Worm (Caenorhabditis elegans) whole organism, L4 larva: ENCODE results near the gene T19D2.3.

Experiments used
- F26F4.8 ChIP-seq: fragments of 200-800 bp; sonication (Bioruptor generic); conservative IDR thresholded peaks from 2 replicates; pipeline ENCODE4 v1.3.6; 2022; ENCODE audit warnings: missing genetic modification characterization, missing compliant biosample characterization
- F49E8.2 ChIP-seq: sonication (generic microtip); optimal IDR thresholded peaks from 2 replicates; lab custom pipeline; 2016; ENCODE audit warnings: missing compliant biosample characterization, mild to moderate bottlenecking, missing genetic modification characterization, borderline replicate concordance
- R02D3.7 ChIP-seq: fragments of 150-350 bp; sonication (generic microtip); optimal IDR thresholded peaks from 3 replicates; lab custom pipeline; 2014; ENCODE audit warnings: missing biosample characterization, missing genetic modification characterization
- T20F7.1 ChIP-seq: fragments of 200-800 bp; sonication (Bioruptor generic); optimal IDR thresholded peaks from 2 replicates; lab custom pipeline; 2018; ENCODE audit warnings: mild to moderate bottlenecking, missing genetic modification characterization, missing compliant biosample characterization
- Y105C5A.15 ChIP-seq: fragments of 200-800 bp; sonication (Bioruptor generic); IDR thresholded peaks from 2 replicates; pipeline ENCODE4 v1.3.6; 2022; ENCODE audit warnings: missing genetic modification characterization, missing compliant biosample characterization
- Y5F2A.4 ChIP-seq: fragments of 200-800 bp; sonication (Bioruptor generic); optimal IDR thresholded peaks from 2 replicates; lab custom pipeline; 2018; ENCODE audit warnings: mild to moderate bottlenecking, missing genetic modification characterization, missing compliant biosample characterization
- ZK337.2 ChIP-seq: fragments of 200-800 bp; sonication (Bioruptor generic); IDR thresholded peaks from 2 replicates; pipeline ENCODE4 v1.3.6; 2022; ENCODE audit warnings: missing genetic modification reagents, missing genetic modification characterization, missing compliant biosample characterization
- aha-1 ChIP-seq: fragments of 150-350 bp; peaks from one replicate; lab custom pipeline; 2014; ENCODE audit warnings: missing biosample characterization, missing genetic modification characterization
- arid-1 ChIP-seq: fragments of 200-800 bp; sonication (Bioruptor generic); conservative IDR thresholded peaks from 2 replicates; pipeline ENCODE4 v1.3.6; 2022; ENCODE audit warnings: missing genetic modification reagents, missing genetic modification characterization, missing compliant biosample characterization
- attf-4 ChIP-seq: sonication (generic microtip); optimal IDR thresholded peaks from 3 replicates; lab custom pipeline; 2017; ENCODE audit warnings: missing biosample characterization, missing genetic modification characterization
- ceh-32 ChIP-seq: sonication (generic microtip); optimal IDR thresholded peaks from 2 replicates; lab custom pipeline; 2016; ENCODE audit warnings: mild to moderate bottlenecking, missing genetic modification characterization, missing compliant biosample characterization; ENCODE audit not compliant: poor library complexity
- ceh-82 ChIP-seq: sonication (generic microtip); optimal IDR thresholded peaks from 2 replicates; lab custom pipeline; 2017; ENCODE audit warnings: missing biosample characterization, missing genetic modification characterization
- ces-1 ChIP-seq: fragments of 150-350 bp; sonication (generic microtip); optimal IDR thresholded peaks from 4 replicates; lab custom pipeline; 2014; ENCODE audit warnings: missing biosample characterization, missing genetic modification reagents, missing genetic modification characterization
- ctbp-1 ChIP-seq: fragments of 200-800 bp; sonication (Bioruptor generic); IDR thresholded peaks from 2 replicates; pipeline ENCODE4 v1.3.6; 2022; ENCODE audit warnings: missing genetic modification reagents, missing genetic modification characterization, missing compliant biosample characterization
- daf-12 ChIP-seq: fragments of 150-350 bp; optimal IDR thresholded peaks from 2 replicates; lab custom pipeline; 2014; ENCODE audit warnings: missing biosample characterization, missing genetic modification reagents, missing genetic modification characterization
- daf-16 ChIP-seq, 3 experiments: sonication (generic microtip); optimal IDR thresholded peaks; 2 replicates each; lab custom pipeline; 2016 to 2017; ENCODE audit warnings: missing genetic modification characterization in 3 of 3, missing genetic modification reagents in 3 of 3, mild to moderate bottlenecking in 2 of 3, missing compliant biosample characterization in 2 of 3, missing biosample characterization in 1 of 3, moderate library complexity in 1 of 3
- dmd-6 ChIP-seq: fragments of 200-800 bp; sonication (Bioruptor generic); IDR thresholded peaks from 2 replicates; pipeline ENCODE4 v1.3.6; 2022; ENCODE audit warnings: missing genetic modification reagents, missing genetic modification characterization, missing compliant biosample characterization
- dve-1 ChIP-seq: sonication (generic microtip); optimal IDR thresholded peaks from 2 replicates; lab custom pipeline; 2017; ENCODE audit warnings: antibody characterized with exemption, mild to moderate bottlenecking, missing genetic modification characterization, missing compliant biosample characterization; ENCODE audit not compliant: insufficient read depth
- egl-27 ChIP-seq: sonication (generic microtip); optimal IDR thresholded peaks from 3 replicates; lab custom pipeline; 2017; ENCODE audit warnings: missing biosample characterization, missing genetic modification reagents, missing genetic modification characterization
- fkh-10 ChIP-seq: fragments of 150-350 bp; optimal IDR thresholded peaks from 2 replicates; lab custom pipeline; 2014; ENCODE audit warnings: missing biosample characterization, missing genetic modification reagents, missing genetic modification characterization
- gei-8 ChIP-seq: fragments of 200-800 bp; sonication (Bioruptor generic); optimal IDR thresholded peaks from 2 replicates; lab custom pipeline; 2018; ENCODE audit warnings: mild to moderate bottlenecking, missing genetic modification characterization, missing compliant biosample characterization
- hif-1 ChIP-seq, 2 experiments: sonication (generic microtip); optimal IDR thresholded peaks; 2 replicates each; lab custom pipeline; 2016 to 2017; ENCODE audit warnings: missing compliant biosample characterization in 2 of 2, missing genetic modification characterization in 2 of 2, missing genetic modification reagents in 2 of 2, missing genotype in 2 of 2, mild to moderate bottlenecking in 1 of 2
- hlh-11 ChIP-seq: fragments of 200-800 bp; sonication (Bioruptor generic); optimal IDR thresholded peaks from 2 replicates; lab custom pipeline; 2018; ENCODE audit warnings: mild to moderate bottlenecking, missing genetic modification characterization, missing compliant biosample characterization
- hlh-30 ChIP-seq: sonication (generic microtip); optimal IDR thresholded peaks from 2 replicates; lab custom pipeline; 2017; ENCODE audit warnings: antibody characterized with exemption, mild to moderate bottlenecking, missing genetic modification characterization, missing compliant biosample characterization; ENCODE audit not compliant: insufficient read depth
- hmg-1.1 ChIP-seq: fragments of 200-800 bp; sonication (Bioruptor generic); IDR thresholded peaks from 2 replicates; pipeline ENCODE4 v1.3.6; 2022; ENCODE audit warnings: missing genetic modification reagents, missing genetic modification characterization, missing compliant biosample characterization
- lin-13 ChIP-seq: fragments of 150-350 bp; optimal IDR thresholded peaks from 2 replicates; lab custom pipeline; 2014; ENCODE audit warnings: missing biosample characterization, missing genetic modification reagents, missing genetic modification characterization
- lsy-2 ChIP-seq, 2 experiments: fragments of 150-350 bp in 1 of 2; sonication (generic microtip) in 1 of 2; optimal IDR thresholded peaks; 2 replicates each; lab custom pipeline; 2014 to 2017; ENCODE audit warnings: missing biosample characterization in 2 of 2, missing genetic modification characterization in 2 of 2
- mep-1 ChIP-seq: fragments of 150-350 bp; sonication (generic microtip); optimal IDR thresholded peaks from 3 replicates; lab custom pipeline; 2014; ENCODE audit warnings: missing biosample characterization, missing genetic modification characterization
- mxl-2 ChIP-seq: fragments of 200-800 bp; sonication (Bioruptor generic); conservative IDR thresholded peaks from 2 replicates; pipeline ENCODE4 v1.3.6; 2022; ENCODE audit warnings: missing genetic modification reagents, missing genetic modification characterization, missing compliant biosample characterization
- nhr-111 ChIP-seq: fragments of 200-800 bp; sonication (Bioruptor generic); optimal IDR thresholded peaks from 2 replicates; lab custom pipeline; 2018; ENCODE audit warnings: mild to moderate bottlenecking, missing genetic modification characterization, missing compliant biosample characterization
- nhr-237 ChIP-seq: sonication (generic microtip); optimal IDR thresholded peaks from 2 replicates; lab custom pipeline; 2017; ENCODE audit warnings: missing biosample characterization, missing genetic modification characterization
- nhr-28 ChIP-seq: fragments of 150-350 bp; optimal IDR thresholded peaks from 2 replicates; lab custom pipeline; 2014; ENCODE audit warnings: missing biosample characterization, missing genetic modification characterization
- nhr-41 ChIP-seq: fragments of 200-800 bp; sonication (Bioruptor generic); IDR thresholded peaks from 2 replicates; pipeline ENCODE4 v1.3.6; 2022; ENCODE audit warnings: missing genetic modification reagents, missing genetic modification characterization, missing compliant biosample characterization
- nhr-42 ChIP-seq: fragments of 200-800 bp; sonication (Bioruptor generic); IDR thresholded peaks from 2 replicates; pipeline ENCODE4 v1.3.6; 2022; ENCODE audit warnings: missing genetic modification characterization, missing compliant biosample characterization
- nhr-6 ChIP-seq: fragments of 150-350 bp; optimal IDR thresholded peaks from 2 replicates; lab custom pipeline; 2014; ENCODE audit warnings: missing biosample characterization, missing genetic modification characterization
- pha-4 ChIP-seq, 2 experiments: fragments of 150-350 bp in 1 of 2; fragments of 200-800 bp in 1 of 2; sonication (Bioruptor generic) in 1 of 2; IDR thresholded peaks in 1 of 2; optimal IDR thresholded peaks in 1 of 2; 2 replicates each; pipeline versions ENCODE4 v1.3.6 to Lab custom; 2014 to 2022; ENCODE audit warnings: missing genetic modification characterization in 2 of 2, missing genetic modification reagents in 2 of 2, missing biosample characterization in 1 of 2, missing compliant biosample characterization in 1 of 2
- pqm-1 ChIP-seq: sonication (generic microtip); optimal IDR thresholded peaks from 2 replicates; lab custom pipeline; 2017; ENCODE audit warnings: missing biosample characterization, missing genetic modification characterization
- rbr-2 ChIP-seq: sonication (generic microtip); optimal IDR thresholded peaks from 2 replicates; lab custom pipeline; 2016; ENCODE audit warnings: missing genotype, missing genetic modification characterization, missing compliant biosample characterization
- skn-1 ChIP-seq: fragments of 150-350 bp; optimal IDR thresholded peaks from 2 replicates; lab custom pipeline; 2014; ENCODE audit warnings: missing biosample characterization, missing genetic modification characterization
- spr-3 ChIP-seq: fragments of 200-800 bp; sonication (Bioruptor generic); optimal IDR thresholded peaks from 2 replicates; lab custom pipeline; 2018; ENCODE audit warnings: mild to moderate bottlenecking, missing genetic modification characterization, missing compliant biosample characterization
- tra-1 ChIP-seq: fragments of 200-800 bp; sonication (Bioruptor generic); IDR thresholded peaks from 2 replicates; pipeline ENCODE4 v1.3.6; 2022; ENCODE audit warnings: missing genetic modification reagents, missing genetic modification characterization, missing compliant biosample characterization
- unc-62 ChIP-seq, 3 experiments: fragments of 150-350 bp in 1 of 3; sonication (generic microtip); optimal IDR thresholded peaks in 2 of 3; peaks in 1 of 3; 1 replicate in 1 of 3; 2 replicates in 2 of 3; lab custom pipeline; 2014 to 2017; ENCODE audit warnings: missing biosample characterization in 3 of 3, missing genetic modification characterization in 3 of 3, missing genetic modification reagents in 3 of 3, missing genotype in 1 of 3
- zip-11 ChIP-seq: fragments of 200-800 bp; sonication (Bioruptor generic); IDR thresholded peaks from 2 replicates; pipeline ENCODE4 v1.3.6; 2022; ENCODE audit warnings: missing genetic modification characterization, missing compliant biosample characterization
- zip-2 ChIP-seq: fragments of 150-350 bp; optimal IDR thresholded peaks from 2 replicates; lab custom pipeline; 2014; ENCODE audit warnings: missing biosample characterization, missing genetic modification characterization
- ztf-11 ChIP-seq: fragments of 150-350 bp; optimal IDR thresholded peaks from 2 replicates; lab custom pipeline; 2014; ENCODE audit warnings: missing biosample characterization, missing genetic modification characterization

T19D2.3 gene

DNA sequence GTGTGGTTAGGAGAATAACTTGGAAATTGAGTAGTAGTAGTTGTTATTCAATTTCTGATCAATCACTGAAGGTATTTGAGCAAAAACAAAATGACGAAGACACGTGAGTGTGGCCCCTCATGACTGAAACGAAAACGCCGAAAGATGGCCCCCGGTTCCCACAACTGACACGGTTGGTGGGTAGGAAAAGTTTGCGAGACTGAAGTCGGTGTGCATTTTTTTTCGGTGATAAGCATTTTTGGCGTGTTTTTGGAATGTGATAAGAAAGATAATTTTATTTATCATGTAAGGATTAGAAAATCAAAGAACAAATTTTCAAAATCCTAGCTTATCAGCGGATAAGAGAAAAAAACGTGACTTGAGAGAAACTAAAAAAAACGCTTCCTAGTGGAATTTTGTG lies 5.0 kb downstream of the T19D2.3 start:
- TF ChIP-seq mxl-2 (GFP tag; lab: Robert Waterston, UW) (no peak), T20F7.1 (GFP tag; lab: Kevin White, UChicago) (no peak), rbr-2 (no peak), lsy-2 (tag; optimal IDR thresholded peaks at IDR 0.05; lab: Kevin White, UChicago) (no peak), ztf-11 (tag; lab: Kevin White, UChicago) (no peak), dmd-6 (GFP tag; lab: Robert Waterston, UW) (peak; percentile 72), dve-1 (tag; lab: Kevin White, UChicago) (peak; percentile 54), pqm-1 (tag; lab: Kevin White, UChicago) (peak; percentile 25), hmg-1.1 (no peak), nhr-41 (GFP tag; lab: Robert Waterston, UW) (no peak), attf-4 (tag; lab: Kevin White, UChicago) (no peak), aha-1 (peak; percentile 64), ZK337.2 (no peak), nhr-6 (tag; lab: Kevin White, UChicago) (no peak), F49E8.2 (no peak), gei-8 (GFP tag; lab: Kevin White, UChicago) (no peak), tra-1 (no peak), nhr-237 (tag; lab: Kevin White, UChicago) (no peak), nhr-111 (GFP tag; lab: Kevin White, UChicago) (no peak), ces-1 (GFP tag; lab: Kevin White, UChicago) (no peak), zip-11 (no peak), hlh-11 (tag; lab: Kevin White, UChicago) (peak; percentile 70), R02D3.7 (no peak), hif-1 (tag; optimal IDR thresholded peaks at IDR 0.05; lab: Kevin White, UChicago) (peak in 1 of 2 experiments; percentile 16), daf-16 (GFP tag; optimal IDR thresholded peaks at IDR 0.05; lab: Kevin White, UChicago) (no peak), daf-16 (tag; optimal IDR thresholded peaks at IDR 0.05; lab: Kevin White, UChicago) (peak; percentile 69), hlh-30 (tag; lab: Kevin White, UChicago) (peak; percentile 72), Y5F2A.4 (GFP tag; lab: Kevin White, UChicago) (no peak), lin-13 (GFP tag; lab: Kevin White, UChicago) (no peak), arid-1 (GFP tag; lab: Robert Waterston, UW) (no peak), skn-1 (tag; lab: Kevin White, UChicago) (no peak), egl-27 (tag; lab: Kevin White, UChicago) (no peak), mep-1 (tag; lab: Kevin White, UChicago) (no peak), daf-12 (tag; lab: Kevin White, UChicago) (no peak), F26F4.8 (GFP tag; lab: Robert Waterston, UW) (no peak), unc-62 (GFP tag; optimal IDR thresholded peaks at IDR 0.05 in 1 of 2; lab: Kevin White, UChicago) (peak in 1 of 2 experiments; percentile 22), unc-62 (tag; optimal IDR thresholded peaks at IDR 0.05; lab: Kevin White, UChicago) (no peak), nhr-42 (no peak)

DNA sequence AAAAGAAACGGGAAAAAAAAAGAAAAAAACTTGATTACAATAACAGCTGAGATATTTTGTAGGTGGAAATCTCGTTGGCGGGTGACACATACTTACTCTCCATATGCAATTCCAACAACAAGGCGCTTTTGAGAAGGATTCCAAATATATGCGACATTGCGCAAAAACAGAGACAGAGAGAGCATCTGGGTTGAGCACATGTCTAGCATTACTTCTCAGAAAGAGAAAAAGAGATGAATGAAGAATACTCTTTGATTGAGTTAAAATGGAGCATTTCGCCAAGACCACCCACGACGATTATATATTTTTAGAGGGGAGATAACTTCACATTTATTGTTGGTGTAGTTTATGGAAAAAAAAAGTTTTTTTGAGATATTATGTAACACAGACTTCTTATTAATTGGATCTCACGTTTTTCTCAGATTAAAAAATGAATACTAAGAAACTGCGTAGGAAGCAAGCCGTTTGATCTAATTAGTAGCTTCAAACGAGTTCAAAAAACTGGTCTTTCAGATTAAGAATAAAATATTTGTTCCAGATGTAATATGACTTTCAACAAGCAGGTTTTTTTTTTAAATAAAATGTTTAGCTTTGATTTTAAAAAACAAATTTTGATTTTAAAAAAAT lies 6.0 kb downstream of the T19D2.3 start:
- TF ChIP-seq ctbp-1 (GFP tag; lab: Robert Waterston, UW) (no peak), Y105C5A.15 (GFP tag; lab: Robert Waterston, UW) (no peak), nhr-42 (no peak), ces-1 (GFP tag; lab: Kevin White, UChicago) (no peak), nhr-28 (tag; lab: Kevin White, UChicago) (no peak), mxl-2 (GFP tag; lab: Robert Waterston, UW) (no peak), fkh-10 (GFP tag; lab: Kevin White, UChicago) (peak; percentile 11), zip-2 (no peak), unc-62 (GFP tag; optimal IDR thresholded peaks at IDR 0.05 in 1 of 2; lab: Kevin White, UChicago) (no peak), unc-62 (tag; optimal IDR thresholded peaks at IDR 0.05; lab: Kevin White, UChicago) (no peak), spr-3 (GFP tag; lab: Kevin White, UChicago) (no peak), pqm-1 (tag; lab: Kevin White, UChicago) (no peak), hlh-30 (tag; lab: Kevin White, UChicago) (peak; percentile 25), aha-1 (peak; percentile 24), pha-4 (GFP tag; IDR thresholded peaks at IDR 0.05; lab: Robert Waterston, UW) (no peak), pha-4 (tag; optimal IDR thresholded peaks at IDR 0.05; lab: Kevin White, UChicago) (no peak), ceh-32 (tag; lab: Kevin White, UChicago) (no peak), ceh-82 (no peak)
